Worm (Caenorhabditis elegans): Measurements from ENCODE around the gene F32D8.4.

F32D8.4 gene

DNA sequence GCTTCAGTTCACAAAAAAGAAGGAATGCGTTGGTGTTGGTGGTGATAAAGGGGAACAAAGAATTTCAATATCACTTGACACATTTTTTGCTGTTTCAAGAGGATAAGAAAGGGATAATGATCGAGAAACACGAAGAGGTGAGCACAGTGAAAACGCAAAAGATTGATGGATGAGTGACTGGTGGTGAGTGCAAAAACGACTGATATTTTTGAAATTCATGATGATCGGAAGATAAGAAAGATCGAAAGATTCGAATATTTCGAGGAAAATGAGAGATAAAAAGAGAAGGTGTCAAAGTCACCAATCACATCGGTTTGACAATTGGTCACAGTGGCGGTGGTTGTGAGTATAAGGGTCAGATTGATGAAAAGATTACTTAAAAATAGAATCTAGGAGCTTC, 22.6 kb upstream of the F32D8.4 start:
- TF ChIP-seq unc-62 (GFP tag; optimal IDR thresholded peaks at IDR 0.05): peak; percentile 81
- no peak for TF ChIP-seq lin-32 (GFP tag; optimal IDR thresholded peaks at IDR 0.05)

DNA sequence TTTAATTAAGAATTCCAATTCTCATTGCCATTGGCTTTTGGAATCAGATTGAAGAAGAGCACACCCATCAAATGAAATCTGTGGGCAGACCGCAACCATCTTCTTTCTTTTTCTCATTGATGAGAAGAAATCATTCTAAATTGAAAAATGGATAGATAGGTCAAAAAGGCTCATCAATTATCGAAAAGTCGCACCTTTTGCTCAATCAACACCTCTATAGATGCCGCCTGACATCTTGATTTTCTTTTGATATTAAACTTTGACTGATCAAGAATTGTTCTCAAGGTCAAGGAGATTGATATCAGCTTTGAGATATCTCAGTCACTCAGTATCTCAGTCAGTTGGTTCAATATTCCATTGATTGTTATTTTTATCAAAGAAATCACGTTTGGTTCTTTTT, 16.6 kb upstream of the F32D8.4 start:
- TF ChIP-seq nhr-12 (tag; optimal IDR thresholded peaks at IDR 0.05) (no peak), bed-3 (GFP tag; optimal IDR thresholded peaks at IDR 0.05) (no peak), unc-120 (tag; optimal IDR thresholded peaks at IDR 0.05; ENCODE audit: poor library complexity, severe bottlenecking) (no peak), tbx-8 (GFP tag; optimal IDR thresholded peaks at IDR 0.05) (no peak), lin-32 (GFP tag; optimal IDR thresholded peaks at IDR 0.05) (no peak), cnd-1 (tag; optimal IDR thresholded peaks at IDR 0.05) (no peak), unc-39 (tag; optimal IDR thresholded peaks at IDR 0.05) (no peak), ces-1 (GFP tag; optimal IDR thresholded peaks at IDR 0.05) (no peak), lin-13 (tag; optimal IDR thresholded peaks at IDR 0.05) (no peak), snpc-4 (tag; optimal IDR thresholded peaks at IDR 0.05) (no peak), elt-1 (tag; optimal IDR thresholded peaks at IDR 0.05; ENCODE audit: borderline replicate concordance, insufficient read depth) (no peak)

DNA sequence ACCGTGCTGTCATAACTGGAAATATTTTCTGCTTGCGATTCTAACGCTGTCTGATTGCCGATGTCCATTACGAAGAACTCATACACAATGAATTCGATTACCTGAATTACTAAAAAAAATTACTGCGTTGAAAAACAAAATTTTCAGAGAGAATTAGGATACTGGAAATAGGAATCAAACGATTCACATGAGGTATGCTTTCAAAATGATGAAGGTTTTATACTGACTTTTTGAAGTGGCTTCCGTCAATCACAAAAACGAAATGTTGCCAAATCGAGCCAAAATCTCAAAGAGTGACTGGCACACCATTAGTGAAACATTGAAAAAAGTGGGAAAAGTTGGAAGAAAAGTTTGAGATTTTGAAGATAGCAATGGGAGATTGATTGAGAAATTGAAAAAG, 15.7 kb upstream of the F32D8.4 start, which contains the start of gene zzz-1:
Gene zzz-1, minus strand, starts transcription at position 101 of the 400 bp plus-strand sequence.
- no peak for TF ChIP-seq ztf-11 (tag; optimal IDR thresholded peaks at IDR 0.05)
- no peak for TF ChIP-seq nhr-237 (tag; optimal IDR thresholded peaks at IDR 0.05)
- TF ChIP-seq ces-1 (GFP tag; optimal IDR thresholded peaks at IDR 0.05): no peak
- TF ChIP-seq drap-1 (GFP tag; optimal IDR thresholded peaks at IDR 0.05): no peak
- TF ChIP-seq lin-32 (GFP tag; optimal IDR thresholded peaks at IDR 0.05): no peak
- no peak for TF ChIP-seq blmp-1 (tag; optimal IDR thresholded peaks at IDR 0.05)
- no peak for TF ChIP-seq M03D4.4 (tag; optimal IDR thresholded peaks at IDR 0.05)
- TF ChIP-seq ceh-43 (GFP tag; optimal IDR thresholded peaks at IDR 0.05): no peak

DNA sequence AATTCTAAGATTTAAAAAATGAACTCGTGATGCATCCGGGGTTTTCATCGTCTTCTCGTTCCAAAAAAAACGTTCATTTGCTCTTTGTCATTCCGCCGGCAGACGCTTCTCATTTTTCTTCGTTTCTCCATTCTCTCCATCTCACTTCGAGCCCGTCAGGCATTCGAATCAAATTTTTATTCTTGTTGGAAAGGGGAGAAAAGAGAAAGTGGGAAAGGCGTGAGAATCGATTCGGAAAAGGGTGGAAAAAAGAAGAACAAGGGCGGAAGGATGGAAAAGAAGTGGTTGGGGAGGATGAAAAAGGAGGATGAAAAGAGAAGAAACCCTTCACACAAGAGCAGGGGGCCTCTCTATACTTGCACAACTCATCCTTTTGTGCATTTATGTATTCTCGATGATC, 11.4 kb upstream of the F32D8.4 start:
- TF ChIP-seq unc-120 (tag; optimal IDR thresholded peaks at IDR 0.05; ENCODE audit: poor library complexity, severe bottlenecking) (peak; percentile 6), mls-2 (tag; optimal IDR thresholded peaks at IDR 0.05) (no peak), zip-8 (tag; optimal IDR thresholded peaks at IDR 0.05) (no peak), nhr-2 (tag; optimal IDR thresholded peaks at IDR 0.05) (no peak), tbx-8 (GFP tag; optimal IDR thresholded peaks at IDR 0.05) (no peak), blmp-1 (tag; optimal IDR thresholded peaks at IDR 0.05) (no peak), ces-1 (GFP tag; optimal IDR thresholded peaks at IDR 0.05) (peak; percentile 68), ztf-11 (tag; optimal IDR thresholded peaks at IDR 0.05) (no peak), snpc-4 (tag; optimal IDR thresholded peaks at IDR 0.05) (no peak), hlh-1 (tag; optimal IDR thresholded peaks at IDR 0.05) (no peak), sem-2 (GFP tag; optimal IDR thresholded peaks at IDR 0.05) (no peak)

DNA sequence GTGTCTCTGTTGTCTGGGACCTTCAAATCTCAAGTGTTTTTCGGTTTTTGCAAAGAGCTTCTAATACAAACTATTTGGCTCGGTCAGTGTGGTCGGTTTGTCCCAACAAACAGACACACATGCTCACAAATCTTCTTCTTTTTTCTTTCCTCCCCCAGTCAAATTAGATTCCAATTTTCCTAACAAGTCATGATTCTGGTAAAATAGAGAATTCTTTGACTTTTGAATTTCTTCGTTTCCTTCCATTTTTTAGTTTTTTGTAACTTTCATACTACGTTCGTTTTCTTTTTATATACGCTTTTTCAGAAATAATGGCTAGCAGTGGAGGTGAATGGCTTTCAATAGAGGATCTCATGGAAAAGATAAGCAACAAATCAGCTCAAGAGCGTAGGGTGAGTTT, 10.4 kb upstream of the F32D8.4 start, which contains the start of gene F32D8.15:
Gene F32D8.15, plus strand, starts transcription at position 301 of the 400 bp plus-strand sequence.
- TF ChIP-seq ces-1 (GFP tag; optimal IDR thresholded peaks at IDR 0.05) (peak; percentile 48), sptf-1 (tag; optimal IDR thresholded peaks at IDR 0.05) (no peak)

DNA sequence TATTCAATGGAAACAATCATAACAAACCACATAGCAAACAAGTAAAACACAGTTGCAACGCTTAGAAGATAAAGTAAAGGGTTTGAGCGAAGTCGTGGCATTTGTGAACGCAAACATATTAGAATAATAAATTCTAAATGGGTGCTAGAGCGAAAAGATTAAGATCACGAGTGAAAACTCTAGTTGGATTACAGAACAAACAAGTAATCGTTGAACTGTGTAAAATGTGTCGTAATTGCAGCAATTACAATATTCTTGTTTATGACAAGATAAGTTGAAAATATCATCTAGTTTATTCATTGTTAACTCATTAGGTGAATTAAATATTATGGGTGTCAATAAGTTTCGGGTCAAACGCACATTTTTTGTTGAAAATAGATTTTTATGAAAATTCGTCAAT, 9.3 kb upstream of the F32D8.4 start, which contains the start of gene F32D8.8:
Gene F32D8.8, minus strand, starts transcription at position 101 of the 400 bp plus-strand sequence.
- TF ChIP-seq hlh-1 (tag; optimal IDR thresholded peaks at IDR 0.05): no peak
- no peak for TF ChIP-seq sem-2 (GFP tag; optimal IDR thresholded peaks at IDR 0.05)
- TF ChIP-seq tbx-8 (GFP tag; optimal IDR thresholded peaks at IDR 0.05): no peak
- no peak for TF ChIP-seq mep-1 (tag; optimal IDR thresholded peaks at IDR 0.05)
- TF ChIP-seq mab-5 (tag; optimal IDR thresholded peaks at IDR 0.05): no peak
- no peak for TF ChIP-seq M03D4.4 (tag; optimal IDR thresholded peaks at IDR 0.05)
- TF ChIP-seq elt-3 (tag; optimal IDR thresholded peaks at IDR 0.05): no peak
- TF ChIP-seq lin-13 (tag; optimal IDR thresholded peaks at IDR 0.05): no peak
- no peak for TF ChIP-seq mls-2 (tag; optimal IDR thresholded peaks at IDR 0.05)
- no peak for TF ChIP-seq flh-1 (GFP tag; optimal IDR thresholded peaks at IDR 0.05)
- no peak for TF ChIP-seq drap-1 (GFP tag; optimal IDR thresholded peaks at IDR 0.05)
- no peak for TF ChIP-seq zip-8 (tag; optimal IDR thresholded peaks at IDR 0.05)
- no peak for TF ChIP-seq nhr-237 (tag; optimal IDR thresholded peaks at IDR 0.05)
- no peak for TF ChIP-seq ces-1 (GFP tag; optimal IDR thresholded peaks at IDR 0.05)
- no peak for TF ChIP-seq pha-4 (tag; optimal IDR thresholded peaks at IDR 0.05)

Data from whole organism, mixed stage, embryonic.